Fruit fly (Drosophila melanogaster): Measurements from ENCODE around the gene Nepl18.

- no peak for TF ChIP-seq psq (optimal IDR thresholded peaks at IDR 0.05)
- no peak for TF ChIP-seq ttk (optimal IDR thresholded peaks at IDR 0.05)
- TF ChIP-seq Myc (optimal IDR thresholded peaks at IDR 0.05), result no peak
- no peak for TF ChIP-seq insv (optimal IDR thresholded peaks at IDR 0.05)
- TF ChIP-seq Sin3A (optimal IDR thresholded peaks at IDR 0.05), result no peak
- TF ChIP-seq h (optimal IDR thresholded peaks at IDR 0.05), result no peak
Observed at dm6 chr3R:28844611-28845376, 30.6 kb upstream of the Nepl18 start, which contains the start of the genes Apc and spg.
